Fruit fly (Drosophila melanogaster) whole organism, embryonic: Measurements from ENCODE around the gene Shc.
A peak's percentile ranks its signal among the peaks of the same experiment; 100 is the strongest.

ENCODE experiments used
- Awh ChIP-seq: fragments of 200-800 bp; sonication (Bioruptor generic); IDR thresholded peaks from 2 replicates; pipeline ENCODE4, ENCODE4 v1.3.6; 2022; ENCODE audit warnings: missing biosample characterization, missing genetic modification characterization
- CG12104 ChIP-seq: fragments of 200-800 bp; sonication (Bioruptor generic); optimal IDR thresholded peaks from 3 replicates; lab custom pipeline; 2016; ENCODE audit warnings: missing biosample characterization, missing genetic modification characterization
- CG12744 ChIP-seq: fragments of 200-800 bp; sonication (Bioruptor generic); optimal IDR thresholded peaks from 2 replicates; lab custom pipeline; 2016; ENCODE audit warnings: missing biosample characterization, missing genetic modification characterization
- CG12942 ChIP-seq: fragments of 200-800 bp; sonication (Bioruptor generic); optimal IDR thresholded peaks from 3 replicates; lab custom pipeline; 2016; ENCODE audit warnings: missing biosample characterization, missing genetic modification characterization
- CG17802 ChIP-seq: fragments of 200-800 bp; sonication (Bioruptor generic); optimal IDR thresholded peaks from 2 replicates; lab custom pipeline; 2018; ENCODE audit warnings: missing biosample characterization, mild to moderate bottlenecking, missing genetic modification characterization, moderate library complexity
- CG1792 ChIP-seq: fragments of 200-800 bp; sonication (Bioruptor generic); optimal IDR thresholded peaks from 2 replicates; lab custom pipeline; 2016; ENCODE audit warnings: missing biosample characterization, missing genetic modification characterization
- CG18599 ChIP-seq: fragments of 200-800 bp; sonication (Bioruptor generic); optimal IDR thresholded peaks from 3 replicates; lab custom pipeline; 2017; ENCODE audit warnings: missing biosample characterization, missing genetic modification characterization, mild to moderate bottlenecking, moderate library complexity, missing genetic modification reagents
- CG3065 ChIP-seq: fragments of 200-800 bp; sonication (Bioruptor generic); optimal IDR thresholded peaks from 2 replicates; lab custom pipeline; 2016; ENCODE audit warnings: missing biosample characterization, missing genetic modification characterization
- CG31224 ChIP-seq: fragments of 200-800 bp; sonication (Bioruptor generic); IDR thresholded peaks from 2 replicates; pipeline ENCODE4 v1.3.6; 2022; ENCODE audit warnings: missing biosample characterization, missing genetic modification characterization
- CG31365 ChIP-seq: fragments of 200-800 bp; sonication (Bioruptor generic); optimal IDR thresholded peaks from 2 replicates; lab custom pipeline; 2018; ENCODE audit warnings: missing biosample characterization, mild to moderate bottlenecking, missing genetic modification characterization
- CG3163 ChIP-seq: fragments of 200-800 bp; sonication (Bioruptor generic); optimal IDR thresholded peaks from 3 replicates; lab custom pipeline; 2016; ENCODE audit warnings: missing biosample characterization, missing genetic modification characterization
- CG34224 ChIP-seq: fragments of 200-800 bp; sonication (Bioruptor generic); IDR thresholded peaks from 3 replicates; pipeline ENCODE4 v1.3.6; 2022; ENCODE audit warnings: missing biosample characterization, missing genetic modification characterization; ENCODE audit not compliant: partially characterized antibody
- CG34422 ChIP-seq: fragments of 200-800 bp; sonication (Bioruptor generic); IDR thresholded peaks from 3 replicates; pipeline ENCODE4 v1.3.6; 2022; ENCODE audit warnings: missing biosample characterization, missing genetic modification characterization
- CG4617 ChIP-seq: fragments of 200-800 bp; sonication (Bioruptor generic); optimal IDR thresholded peaks from 3 replicates; lab custom pipeline; 2016; ENCODE audit warnings: missing biosample characterization, missing genetic modification characterization, borderline replicate concordance
- CG6254 ChIP-seq: fragments of 200-800 bp; sonication (Bioruptor generic); optimal IDR thresholded peaks from 3 replicates; lab custom pipeline; 2017; ENCODE audit warnings: mild to moderate bottlenecking, missing biosample characterization, missing genetic modification reagents, missing genetic modification characterization
- CG9932 ChIP-seq: fragments of 200-800 bp; sonication (Bioruptor generic); IDR thresholded peaks from 2 replicates; pipeline ENCODE4 v1.3.6; 2022; ENCODE audit warnings: missing biosample characterization, missing genetic modification characterization
- CTCF ChIP-seq: fragments of 200-800 bp; sonication (Bioruptor generic); optimal IDR thresholded peaks from 2 replicates; lab custom pipeline; 2017; ENCODE audit warnings: missing biosample characterization, mild to moderate bottlenecking, missing genetic modification characterization, moderate library complexity
- D19A ChIP-seq: fragments of 200-800 bp; optimal IDR thresholded peaks from 3 replicates; lab custom pipeline; 2019; ENCODE audit warnings: missing biosample characterization, mild to moderate bottlenecking, missing genetic modification characterization, moderate library complexity
- Deaf1 ChIP-seq: fragments of 200-800 bp; optimal IDR thresholded peaks from 3 replicates; lab custom pipeline; 2019; ENCODE audit warnings: missing biosample characterization, mild to moderate bottlenecking, missing genetic modification characterization, moderate library complexity
- Dll ChIP-seq: fragments of 200-800 bp; sonication (Bioruptor generic); IDR thresholded peaks from 4 replicates; pipeline ENCODE4 v1.3.6; 2022; ENCODE audit warnings: missing biosample characterization, missing genetic modification characterization; ENCODE audit not compliant: partially characterized antibody
- Doc2 ChIP-seq: fragments of 200-800 bp; sonication (Bioruptor generic); IDR thresholded peaks from 2 replicates; pipeline ENCODE4 v1.3.6; 2022; ENCODE audit warnings: missing biosample characterization, missing genetic modification characterization
- Doc3 ChIP-seq: fragments of 200-800 bp; sonication (Bioruptor generic); IDR thresholded peaks from 3 replicates; pipeline ENCODE4 v1.3.6; 2022; ENCODE audit warnings: missing biosample characterization, missing genetic modification characterization; ENCODE audit not compliant: partially characterized antibody
- Lhr ChIP-seq: fragments of 200-800 bp; sonication (Bioruptor generic); optimal IDR thresholded peaks from 3 replicates; lab custom pipeline; 2017; ENCODE audit warnings: mild to moderate bottlenecking, missing biosample characterization, missing genetic modification reagents, missing genetic modification characterization
- Lim3 ChIP-seq: fragments of 200-800 bp; sonication (Bioruptor generic); IDR thresholded peaks from 2 replicates; pipeline ENCODE4 v1.3.6; 2022; ENCODE audit warnings: missing biosample characterization, missing genetic modification characterization
- MBD-R2 ChIP-seq: fragments of 200-800 bp; sonication (Bioruptor generic); IDR thresholded peaks from 2 replicates; pipeline ENCODE4 v1.3.6; 2022; ENCODE audit warnings: missing biosample characterization, missing genetic modification characterization
- MESR4 ChIP-seq: fragments of 200-800 bp; sonication (Bioruptor generic); optimal IDR thresholded peaks from 2 replicates; lab custom pipeline; 2018; ENCODE audit warnings: missing biosample characterization, mild to moderate bottlenecking, missing genetic modification characterization, moderate library complexity
- Mad ChIP-seq: fragments of 200-800 bp; sonication (Bioruptor generic); optimal IDR thresholded peaks from 2 replicates; lab custom pipeline; 2016; ENCODE audit warnings: missing biosample characterization, missing genetic modification characterization
- Mes4 ChIP-seq: fragments of 200-800 bp; sonication (Bioruptor generic); optimal IDR thresholded peaks from 2 replicates; lab custom pipeline; 2016; ENCODE audit warnings: missing biosample characterization, missing genetic modification characterization
- Side ChIP-seq: fragments of 200-800 bp; sonication (Bioruptor generic); optimal IDR thresholded peaks from 2 replicates; lab custom pipeline; 2016; ENCODE audit warnings: missing biosample characterization, missing genetic modification characterization
- Usf ChIP-seq: fragments of 200-800 bp; sonication (Bioruptor generic); optimal IDR thresholded peaks from 2 replicates; lab custom pipeline; 2017; ENCODE audit warnings: missing genotype, missing biosample characterization, missing genetic modification characterization
- Xbp1 ChIP-seq: fragments of 200-800 bp; sonication (Bioruptor generic); optimal IDR thresholded peaks from 3 replicates; lab custom pipeline; 2016; ENCODE audit warnings: missing biosample characterization, mild to moderate bottlenecking, missing genetic modification characterization
- cwo ChIP-seq: fragments of 200-800 bp; sonication (Bioruptor generic); optimal IDR thresholded peaks from 3 replicates; lab custom pipeline; 2017; ENCODE audit warnings: missing biosample characterization, missing genetic modification characterization, mild to moderate bottlenecking, moderate library complexity, missing genetic modification reagents
- disco-r ChIP-seq: fragments of 200-800 bp; sonication (Bioruptor generic); optimal IDR thresholded peaks from 2 replicates; lab custom pipeline; 2016; ENCODE audit warnings: missing biosample characterization, missing genetic modification characterization
- emc ChIP-seq: fragments of 200-800 bp; sonication (Bioruptor generic); optimal IDR thresholded peaks from 2 replicates; lab custom pipeline; 2016; ENCODE audit warnings: missing biosample characterization, missing genetic modification characterization
- fu2 ChIP-seq: fragments of 200-800 bp; sonication (Bioruptor generic); optimal IDR thresholded peaks from 2 replicates; lab custom pipeline; 2016; ENCODE audit warnings: missing biosample characterization, missing genetic modification characterization
- gfzf ChIP-seq: fragments of 200-800 bp; sonication (Bioruptor generic); optimal IDR thresholded peaks from 2 replicates; lab custom pipeline; 2016; ENCODE audit warnings: missing biosample characterization, mild to moderate bottlenecking, missing genetic modification characterization, moderate library complexity
- jumu ChIP-seq: fragments of 200-800 bp; sonication (Bioruptor generic); optimal IDR thresholded peaks from 3 replicates; lab custom pipeline; 2016; ENCODE audit warnings: missing biosample characterization, missing genetic modification characterization
- klu ChIP-seq: fragments of 200-800 bp; sonication (Bioruptor generic); IDR thresholded peaks from 2 replicates; pipeline ENCODE4 v1.3.6; 2022; ENCODE audit warnings: missing biosample characterization, missing genetic modification characterization
- kni ChIP-seq: fragments of 200-800 bp; sonication (Bioruptor generic); optimal IDR thresholded peaks from 3 replicates; lab custom pipeline; 2017; ENCODE audit warnings: mild to moderate bottlenecking, missing biosample characterization, missing genetic modification reagents, missing genetic modification characterization
- lbe ChIP-seq: fragments of 200-800 bp; sonication (Bioruptor generic); optimal IDR thresholded peaks from 2 replicates; lab custom pipeline; 2016; ENCODE audit warnings: missing biosample characterization, mild to moderate bottlenecking, missing genetic modification characterization
- pfk ChIP-seq: fragments of 200-800 bp; sonication (Bioruptor generic); optimal IDR thresholded peaks from 2 replicates; lab custom pipeline; 2018; ENCODE audit warnings: missing biosample characterization, mild to moderate bottlenecking, missing genetic modification characterization, moderate library complexity
- row ChIP-seq: fragments of 200-800 bp; sonication (Bioruptor generic); IDR thresholded peaks from 3 replicates; pipeline ENCODE4 v1.3.6; 2022; ENCODE audit warnings: missing biosample characterization, missing genetic modification characterization
- run ChIP-seq: fragments of 200-800 bp; sonication (Bioruptor generic); optimal IDR thresholded peaks from 3 replicates; lab custom pipeline; 2018; ENCODE audit warnings: missing biosample characterization, mild to moderate bottlenecking, missing genetic modification characterization
- sim ChIP-seq: fragments of 200-800 bp; sonication (Bioruptor generic); IDR thresholded peaks from 2 replicates; pipeline ENCODE4 v1.3.6; 2022; ENCODE audit warnings: missing biosample characterization, missing genetic modification characterization
- sisA ChIP-seq: fragments of 200-800 bp; sonication (Bioruptor generic); IDR thresholded peaks from 2 replicates; pipeline ENCODE4 v1.3.6; 2022; ENCODE audit warnings: missing biosample characterization, missing genetic modification characterization
- stwl ChIP-seq: fragments of 200-800 bp; sonication (Bioruptor generic); optimal IDR thresholded peaks from 3 replicates; lab custom pipeline; 2018; ENCODE audit warnings: missing biosample characterization, mild to moderate bottlenecking, missing genetic modification characterization, moderate library complexity
- tin ChIP-seq: fragments of 200-800 bp; sonication (Bioruptor generic); optimal IDR thresholded peaks from 3 replicates; lab custom pipeline; 2016; ENCODE audit warnings: missing biosample characterization, missing genetic modification characterization
- twi ChIP-seq: fragments of 200-800 bp; optimal IDR thresholded peaks from 2 replicates; lab custom pipeline; 2019; ENCODE audit warnings: missing biosample characterization, mild to moderate bottlenecking, missing genetic modification characterization, moderate library complexity

The Shc gene

DNA sequence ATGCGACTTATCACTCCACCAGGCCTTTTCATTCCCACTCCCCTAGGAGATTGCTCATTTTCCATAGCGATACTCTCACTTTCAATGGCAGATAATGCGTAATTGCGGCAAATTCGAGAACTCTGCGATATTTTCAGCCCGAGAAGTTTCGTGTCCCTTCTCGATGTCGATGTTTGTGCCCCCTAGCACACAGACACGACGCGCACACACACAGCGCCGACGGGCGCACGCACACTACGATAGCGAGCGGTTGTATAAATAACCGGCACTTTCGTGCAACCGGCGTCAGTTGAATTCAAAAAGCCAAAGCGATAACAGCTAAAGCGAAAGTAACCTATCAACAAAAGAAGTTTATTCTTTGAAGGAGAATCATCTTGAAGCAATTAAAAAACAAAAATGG is 45.2 kb upstream of the Shc start, which contains the start of gene Hsp23 (continued):
- TF ChIP-seq Dll (GFP tag; lab: Robert Waterston, UW) (peak; percentile 39; the same call in 1 of the 4 replicates), tin (GFP tag; lab: Kevin White, UChicago) (no peak), Deaf1 (tag; lab: Kevin White, UChicago) (peak; percentile 77), CG9932 (GFP tag; lab: Robert Waterston, UW) (no peak), lbe (GFP tag; lab: Kevin White, UChicago) (peak; percentile 65), MBD-R2 (GFP tag; lab: Robert Waterston, UW) (0 out of 2 replicates have a peak, but pooled peaks have one; percentile 9), D19A (tag; lab: Kevin White, UChicago) (peak; percentile 11), CG34224 (GFP tag; lab: Robert Waterston, UW) (peak; percentile 30; the same call in 1 of the 3 replicates), CG3065 (GFP tag; lab: Kevin White, UChicago) (no peak)

DNA sequence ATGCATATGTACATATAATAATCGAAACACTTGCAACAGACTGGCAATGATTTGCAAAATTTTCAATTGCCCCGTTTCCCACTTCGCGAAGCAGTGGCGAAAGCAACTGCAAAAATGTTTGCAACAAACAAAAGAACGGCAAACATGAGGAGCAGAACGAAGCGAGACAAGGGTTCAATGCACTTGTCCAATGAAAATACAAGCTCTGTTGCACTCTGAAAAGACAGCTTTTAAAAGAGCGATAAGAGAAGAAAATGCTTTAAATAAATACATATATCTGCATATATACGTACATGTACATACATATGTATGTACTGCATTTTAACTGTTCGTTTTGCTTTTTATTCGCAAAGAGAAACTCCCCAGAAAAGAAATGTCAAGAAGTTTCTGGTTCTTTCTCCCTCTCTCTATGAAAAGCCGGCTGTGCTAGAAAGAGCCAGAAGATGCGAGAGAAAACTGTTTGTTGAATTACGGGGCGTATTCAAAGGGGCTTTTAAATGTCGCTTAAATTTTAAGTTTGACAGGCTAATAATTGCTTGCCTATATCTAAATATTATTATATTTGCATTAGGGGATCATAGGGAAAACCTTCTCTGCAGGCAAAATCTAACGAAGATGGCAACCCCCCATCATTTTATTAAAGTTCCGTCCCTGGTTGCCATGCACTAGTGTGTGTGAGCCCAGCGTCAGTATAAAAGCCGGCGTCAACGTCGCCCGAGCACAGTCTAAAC is 43.3 kb upstream of the Shc start, which contains the start of gene Hsp27:
TSS of gene Hsp27 (plus strand) at position 719 of the 731 bp plus-strand sequence.
- peak; percentile 93 for TF ChIP-seq Doc2
- peak; percentile 89 for TF ChIP-seq twi (tag; lab: Kevin White, UChicago)
- TF ChIP-seq CG17802 (tag; lab: Kevin White, UChicago): peak; percentile 91
- TF ChIP-seq CG12104 (GFP tag; lab: Kevin White, UChicago): peak; percentile 92
- TF ChIP-seq CG31365: peak; percentile 89
- peak; percentile 95 for TF ChIP-seq Mad
- TF ChIP-seq CG34422 (GFP tag; lab: Robert Waterston, UW): peak; percentile 99
- peak; percentile 71 for TF ChIP-seq CTCF
- TF ChIP-seq fu2 (GFP tag; lab: Kevin White, UChicago): peak; percentile 75
- peak; percentile 98 for TF ChIP-seq CG18599
- peak; percentile 63 for TF ChIP-seq MESR4 (GFP tag; lab: Kevin White, UChicago)
- TF ChIP-seq pfk: peak; percentile 24
- peak; percentile 65 for TF ChIP-seq stwl (tag; lab: Kevin White, UChicago)
- peak; percentile 96 for TF ChIP-seq jumu (GFP tag; lab: Kevin White, UChicago)
- peak; percentile 93 for TF ChIP-seq Lhr (GFP tag; lab: Kevin White, UChicago)
- peak; percentile 97 for TF ChIP-seq CG6254 (GFP tag; lab: Kevin White, UChicago)
- peak; percentile 68 for TF ChIP-seq Mes4 (GFP tag; lab: Kevin White, UChicago)
- peak; percentile 99 for TF ChIP-seq Awh (GFP tag; lab: Robert Waterston, UW)
- peak; percentile 87 for TF ChIP-seq disco-r (GFP tag; lab: Kevin White, UChicago)
- peak; percentile 99 for TF ChIP-seq sisA (GFP tag; lab: Robert Waterston, UW)
- TF ChIP-seq Doc3: no peak
- TF ChIP-seq emc (GFP tag; lab: Kevin White, UChicago): peak; percentile 88
- peak; percentile 92 for TF ChIP-seq CG1792 (GFP tag; lab: Kevin White, UChicago)
- TF ChIP-seq cwo (GFP tag; lab: Kevin White, UChicago): peak; percentile 97
- TF ChIP-seq Lim3 (GFP tag; lab: Robert Waterston, UW): peak; percentile 95
- TF ChIP-seq Usf: peak; percentile 96
- peak; percentile 97 for TF ChIP-seq sim (GFP tag; lab: Robert Waterston, UW)
- peak; percentile 99 for TF ChIP-seq Xbp1
- peak; percentile 98 for TF ChIP-seq row (GFP tag; lab: Robert Waterston, UW)
- no peak for TF ChIP-seq gfzf (GFP tag; lab: Kevin White, UChicago)
- peak; percentile 97 for TF ChIP-seq CG12942 (GFP tag; lab: Kevin White, UChicago)
- TF ChIP-seq CG12744 (GFP tag; lab: Kevin White, UChicago): peak; percentile 79
- peak; percentile 95 for TF ChIP-seq Side
- peak; percentile 96 for TF ChIP-seq CG4617 (GFP tag; lab: Kevin White, UChicago)
- TF ChIP-seq kni: no peak
- TF ChIP-seq run: peak; percentile 95
- TF ChIP-seq klu (GFP tag; lab: Robert Waterston, UW): peak; percentile 96
- peak; percentile 96 for TF ChIP-seq CG31224
- TF ChIP-seq CG3163 (GFP tag; lab: Kevin White, UChicago): peak; percentile 69
